Worm (Caenorhabditis elegans) whole organism, L4 larva: Measurements from ENCODE around the gene C08F8.6.

ENCODE experiments used
- ama-1 ChIP-seq: fragments of 150-350 bp; optimal IDR thresholded peaks from 2 replicates; lab custom pipeline; 2014; ENCODE audit warnings: inconsistent platforms, mixed read lengths
- daf-12 ChIP-seq: fragments of 150-350 bp; optimal IDR thresholded peaks from 2 replicates; lab custom pipeline; 2014; ENCODE audit warnings: missing biosample characterization, missing genetic modification reagents, missing genetic modification characterization
- fkh-10 ChIP-seq: fragments of 150-350 bp; optimal IDR thresholded peaks from 2 replicates; lab custom pipeline; 2014; ENCODE audit warnings: missing biosample characterization, missing genetic modification reagents, missing genetic modification characterization
- mep-1 ChIP-seq: fragments of 150-350 bp; sonication (generic microtip); optimal IDR thresholded peaks from 3 replicates; lab custom pipeline; 2014; ENCODE audit warnings: missing biosample characterization, missing genetic modification characterization
- snpc-1.2 ChIP-seq: fragments of 200-800 bp; sonication (Bioruptor generic); IDR thresholded peaks from 2 replicates; pipeline ENCODE4 v1.3.6; 2022; ENCODE audit warnings: missing genetic modification reagents, missing genetic modification characterization, missing compliant biosample characterization
- vab-7 ChIP-seq: fragments of 200-800 bp; sonication (Bioruptor generic); IDR thresholded peaks from 2 replicates; pipeline ENCODE4 v1.3.6; 2022; ENCODE audit warnings: missing genetic modification reagents, missing genetic modification characterization, missing compliant biosample characterization

DNA sequence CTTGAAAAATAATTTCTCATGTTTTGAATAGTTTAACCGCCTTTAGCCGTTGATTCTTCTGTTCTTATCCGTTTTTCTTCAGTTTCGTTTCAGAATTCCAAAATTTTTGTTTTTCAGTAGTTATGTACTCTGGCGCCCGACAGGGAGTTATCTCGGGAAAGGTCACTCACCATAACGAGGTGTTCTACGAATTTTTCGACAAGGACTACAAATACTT, 21.6 kb downstream of the C08F8.6 start, which contains the start of gene F01G4.4:
- TF ChIP-seq mep-1 (tag; lab: Kevin White, UChicago) (no peak), daf-12 (tag; lab: Kevin White, UChicago) (no peak), ama-1 (lab: Kevin White, UChicago) (no peak), snpc-1.2 (GFP tag; lab: Robert Waterston, UW) (no peak), vab-7 (GFP tag; lab: Robert Waterston, UW) (no peak), fkh-10 (GFP tag; lab: Kevin White, UChicago) (no peak)
